In the genomic region with DNA sequence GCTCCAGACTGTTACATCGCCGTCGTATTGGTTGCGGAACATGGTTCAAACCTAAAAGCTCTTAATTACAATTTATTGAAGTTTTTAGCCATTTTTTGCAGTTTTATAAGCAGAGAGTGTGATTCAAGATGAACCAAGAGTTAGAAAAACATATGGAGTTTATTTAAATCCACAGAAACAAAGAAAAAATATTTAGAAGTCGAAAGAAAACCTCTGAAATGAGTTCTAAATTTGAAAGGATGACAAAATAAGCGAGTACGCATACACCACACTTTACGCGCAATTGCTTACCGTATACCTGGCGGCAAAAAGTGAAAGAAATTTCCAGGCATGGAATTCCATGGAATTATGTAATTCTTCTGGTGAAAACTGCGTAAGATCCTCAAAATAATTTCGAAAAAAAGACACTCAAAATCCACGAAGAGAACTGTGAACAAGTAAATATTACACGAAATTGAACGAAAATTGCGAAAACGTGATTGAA, we compare ENCODE assay signal across 5 worm cellular contexts.
TF ChIP-seq lines count a peak whose summit lies in the region.

Gene pas-6, minus strand, starts transcription at position 51 of the 484 bp plus-strand sequence.

TF ChIP-seq in whole organism, L1 larva, 84 proteins besides CTCF, POLR2A, EP300 and RAD21 (continued from another document):
- TF ChIP-seq unc-98 (GFP tag; IDR thresholded peaks at IDR 0.05; lab: Robert Waterston, UW) (no peak), blmp-1 (tag; optimal IDR thresholded peaks at IDR 0.05; lab: Kevin White, UChicago) (peak; percentile 66), elt-3 (tag; optimal IDR thresholded peaks at IDR 0.05; lab: Kevin White, UChicago) (no peak), C16A3.4 (tag; optimal IDR thresholded peaks at IDR 0.05; lab: Kevin White, UChicago) (peak; percentile 48), efl-3 (GFP tag; optimal IDR thresholded peaks at IDR 0.05; lab: Kevin White, UChicago) (no peak), ceh-8 (GFP tag; optimal IDR thresholded peaks at IDR 0.05; lab: Kevin White, UChicago) (no peak), lin-39 (tag; optimal IDR thresholded peaks at IDR 0.05; lab: Kevin White, UChicago) (no peak), mep-1 (tag; optimal IDR thresholded peaks at IDR 0.05; lab: Kevin White, UChicago) (peak; percentile 55), lin-14 (GFP tag; optimal IDR thresholded peaks at IDR 0.05; lab: Kevin White, UChicago) (no peak), efl-1 (optimal IDR thresholded peaks at IDR 0.05; lab: Kevin White, UChicago) (peak; percentile 52 to 63), efl-1 (GFP tag; optimal IDR thresholded peaks at IDR 0.05 in 1 of 2; lab: Kevin White, UChicago) (peak; percentile 67 to 93), egl-27 (tag; optimal IDR thresholded peaks at IDR 0.05; lab: Kevin White, UChicago) (no peak), dpl-1 (GFP tag; optimal IDR thresholded peaks at IDR 0.05; lab: Kevin White, UChicago) (peak; percentile 28 to 76 (median 52)), irx-1 (tag; optimal IDR thresholded peaks at IDR 0.05; lab: Kevin White, UChicago) (no peak), nhr-71 (tag; optimal IDR thresholded peaks at IDR 0.05; lab: Kevin White, UChicago) (peak; percentile 18), skn-1 (tag; optimal IDR thresholded peaks at IDR 0.05; lab: Kevin White, UChicago) (peak; percentile 90), ceh-88 (GFP tag; IDR thresholded peaks at IDR 0.05; lab: Robert Waterston, UW) (no peak), xbp-1 (tag; optimal IDR thresholded peaks at IDR 0.05; lab: Kevin White, UChicago) (no peak), unc-86 (tag; optimal IDR thresholded peaks at IDR 0.05; lab: Kevin White, UChicago) (no peak), aly-2 (tag; optimal IDR thresholded peaks at IDR 0.05; lab: Kevin White, UChicago) (no peak)
TF ChIP-seq in whole organism, L1 larva: peak in this region for 12.

TF ChIP-seq in whole organism, L2 larva, 48 proteins besides CTCF, POLR2A, EP300 and RAD21 (continued from another document):
- TF ChIP-seq skn-1 (tag; optimal IDR thresholded peaks at IDR 0.05; lab: Kevin White, UChicago) (peak; percentile 64), gmeb-1 (tag; optimal IDR thresholded peaks at IDR 0.05; lab: Kevin White, UChicago) (peak; percentile 2), C34F6.9 (tag; optimal IDR thresholded peaks at IDR 0.05; lab: Kevin White, UChicago) (peak; percentile 49), zag-1 (tag; optimal IDR thresholded peaks at IDR 0.05; lab: Kevin White, UChicago) (no peak)

TF ChIP-seq in whole organism, L3 larva, 47 proteins besides CTCF, POLR2A, EP300 and RAD21 (continued from another document):
- no peak for TF ChIP-seq unc-39 (tag; optimal IDR thresholded peaks at IDR 0.05; lab: Kevin White, UChicago)
- no peak for TF ChIP-seq aly-2 (tag; optimal IDR thresholded peaks at IDR 0.05; lab: Kevin White, UChicago)
- TF ChIP-seq skn-1 (tag; optimal IDR thresholded peaks at IDR 0.05; lab: Kevin White, UChicago) = peak; percentile 72
- no peak for TF ChIP-seq ama-1 (optimal IDR thresholded peaks at IDR 0.05; lab: Kevin White, UChicago)
- no peak for TF ChIP-seq ceh-82 (tag; optimal IDR thresholded peaks at IDR 0.05; lab: Kevin White, UChicago)
- no peak for TF ChIP-seq ceh-9 (tag; optimal IDR thresholded peaks at IDR 0.05; lab: Kevin White, UChicago)
- no peak for TF ChIP-seq jun-1 (tag; optimal IDR thresholded peaks at IDR 0.05; lab: Kevin White, UChicago)
- no peak for TF ChIP-seq mml-1 (tag; optimal IDR thresholded peaks at IDR 0.05; lab: Kevin White, UChicago)
- TF ChIP-seq ceh-16 (tag; optimal IDR thresholded peaks at IDR 0.05; lab: Kevin White, UChicago) = no peak
- no peak for TF ChIP-seq ceh-28 (tag; optimal IDR thresholded peaks at IDR 0.05; lab: Kevin White, UChicago)
- TF ChIP-seq nfya-1 (tag; optimal IDR thresholded peaks at IDR 0.05; lab: Kevin White, UChicago; ENCODE audit: insufficient read depth) = peak; percentile 79
- no peak for TF ChIP-seq nhr-77 (tag; optimal IDR thresholded peaks at IDR 0.05; lab: Kevin White, UChicago)
- TF ChIP-seq daf-12 (tag; optimal IDR thresholded peaks at IDR 0.05; lab: Kevin White, UChicago) = no peak
- TF ChIP-seq ztf-4 (tag; optimal IDR thresholded peaks at IDR 0.05; lab: Kevin White, UChicago) = no peak
- peak; percentile 23 for TF ChIP-seq egl-5 (tag; optimal IDR thresholded peaks at IDR 0.05; lab: Kevin White, UChicago)
- no peak for TF ChIP-seq nhr-23 (tag; optimal IDR thresholded peaks at IDR 0.05; lab: Kevin White, UChicago)
- TF ChIP-seq mdl-1 (tag; optimal IDR thresholded peaks at IDR 0.05; lab: Kevin White, UChicago) = no peak
- no peak for TF ChIP-seq fos-1 (tag; optimal IDR thresholded peaks at IDR 0.05; lab: Kevin White, UChicago)
- TF ChIP-seq lin-39 (tag; optimal IDR thresholded peaks at IDR 0.05; lab: Kevin White, UChicago) = no peak
- no peak for TF ChIP-seq ztf-11 (tag; optimal IDR thresholded peaks at IDR 0.05; lab: Kevin White, UChicago)
- TF ChIP-seq lin-15B (tag; optimal IDR thresholded peaks at IDR 0.05; lab: Kevin White, UChicago) = peak; percentile 29
- no peak for TF ChIP-seq nhr-43 (tag; optimal IDR thresholded peaks at IDR 0.05; lab: Kevin White, UChicago; ENCODE audit: poor library complexity, severe bottlenecking)
- no peak for TF ChIP-seq R02D3.7 (tag; optimal IDR thresholded peaks at IDR 0.05; lab: Kevin White, UChicago)
- TF ChIP-seq nhr-76 (tag; optimal IDR thresholded peaks at IDR 0.05; lab: Kevin White, UChicago) = no peak
- no peak for TF ChIP-seq sea-2 (GFP tag; optimal IDR thresholded peaks at IDR 0.05; lab: Kevin White, UChicago)
- no peak for TF ChIP-seq unc-62 (GFP tag; optimal IDR thresholded peaks at IDR 0.05; lab: Kevin White, UChicago)
- TF ChIP-seq snpc-4 (tag; optimal IDR thresholded peaks at IDR 0.05; lab: Kevin White, UChicago) = peak; percentile 15
- no peak for TF ChIP-seq elt-3 (tag; optimal IDR thresholded peaks at IDR 0.05; lab: Kevin White, UChicago)
- TF ChIP-seq egl-27 (tag; optimal IDR thresholded peaks at IDR 0.05; lab: Kevin White, UChicago) = no peak
- TF ChIP-seq pqm-1 (tag; optimal IDR thresholded peaks at IDR 0.05; lab: Kevin White, UChicago) = no peak
- no peak for TF ChIP-seq lsy-12 (tag; optimal IDR thresholded peaks at IDR 0.05; lab: Kevin White, UChicago)
- no peak for TF ChIP-seq elt-2 (tag; optimal IDR thresholded peaks at IDR 0.05; lab: Kevin White, UChicago)

TF ChIP-seq in whole organism, L4 larva, 104 proteins besides CTCF, POLR2A, EP300 and RAD21 (continued from another document):
- TF ChIP-seq nhr-28 (tag; optimal IDR thresholded peaks at IDR 0.05; lab: Kevin White, UChicago) (no peak), mep-1 (tag; optimal IDR thresholded peaks at IDR 0.05; lab: Kevin White, UChicago) (peak; percentile 4), hmg-1.1 (GFP tag; IDR thresholded peaks at IDR 0.05; lab: Robert Waterston, UW) (no peak), nhr-6 (tag; optimal IDR thresholded peaks at IDR 0.05; lab: Kevin White, UChicago) (peak; percentile 9), Y105C5A.15 (GFP tag; IDR thresholded peaks at IDR 0.05; lab: Robert Waterston, UW) (no peak), ceh-82 (tag; optimal IDR thresholded peaks at IDR 0.05; lab: Kevin White, UChicago) (no peak), lin-15B (tag; optimal IDR thresholded peaks at IDR 0.05; lab: Kevin White, UChicago) (no peak)

TF ChIP-seq in whole organism, young adult, 124 proteins besides CTCF, POLR2A, EP300 and RAD21 (continued from another document):
- TF ChIP-seq D2030.7 (GFP tag; IDR thresholded peaks at IDR 0.05; lab: Robert Waterston, UW) (peak; percentile 75), nfya-2 (GFP tag; IDR thresholded peaks at IDR 0.05; lab: Robert Waterston, UW) (no peak), xnd-1 (tag; optimal IDR thresholded peaks at IDR 0.05; lab: Kevin White, UChicago) (peak; percentile 84), ceh-91 (GFP tag; IDR thresholded peaks at IDR 0.05; lab: Robert Waterston, UW) (peak; percentile 81), snpc-4 (GFP tag; optimal IDR thresholded peaks at IDR 0.05; lab: Kevin White, UChicago) (no peak), snpc-4 (tag; optimal IDR thresholded peaks at IDR 0.05; lab: Kevin White, UChicago) (peak in 3 of 4 experiments; percentile 6 to 54 (median 31)), snpc-1.3 (tag; optimal IDR thresholded peaks at IDR 0.05; lab: Kevin White, UChicago; ENCODE audit: insufficient read depth) (peak; percentile 37), hmg-20 (GFP tag; IDR thresholded peaks at IDR 0.05; lab: Robert Waterston, UW) (no peak), F57C9.4 (tag; optimal IDR thresholded peaks at IDR 0.05; lab: Kevin White, UChicago) (no peak)
